Worm (Caenorhabditis elegans) whole organism, L2 larva: Measurements from ENCODE around the gene sri-46.

Experiments
- C34F6.9 ChIP-seq: fragments of 150-350 bp; optimal IDR thresholded peaks from 2 replicates; lab custom pipeline; 2014; ENCODE audit warnings: missing biosample characterization, missing genetic modification characterization
- Y55F3AM.14 ChIP-seq: fragments of 200-800 bp; sonication (Bioruptor generic); optimal IDR thresholded peaks from 2 replicates; lab custom pipeline; 2018; ENCODE audit warnings: mild to moderate bottlenecking, missing genetic modification characterization, missing compliant biosample characterization
- ZK546.5 ChIP-seq: sonication (generic microtip); optimal IDR thresholded peaks from 2 replicates; lab custom pipeline; 2017; ENCODE audit warnings: missing biosample characterization, missing genetic modification characterization
- alr-1 ChIP-seq: fragments of 150-350 bp; optimal IDR thresholded peaks from 2 replicates; lab custom pipeline; 2014; ENCODE audit warnings: missing biosample characterization, missing genetic modification characterization
- aly-2 ChIP-seq: fragments of 150-350 bp; optimal IDR thresholded peaks from 2 replicates; lab custom pipeline; 2014; ENCODE audit warnings: missing biosample characterization, missing genetic modification characterization
- ama-1 ChIP-seq: fragments of 150-350 bp; optimal IDR thresholded peaks from 2 replicates; lab custom pipeline; 2018; ENCODE audit warnings: inconsistent platforms
- blmp-1 ChIP-seq: sonication (generic microtip); optimal IDR thresholded peaks from 2 replicates; lab custom pipeline; 2017; ENCODE audit warnings: missing genetic modification characterization, mild to moderate bottlenecking, missing compliant biosample characterization, antibody characterized with exemption, moderate library complexity; ENCODE audit not compliant: insufficient read depth
- ceh-82 ChIP-seq: fragments of 150-350 bp; optimal IDR thresholded peaks from 2 replicates; lab custom pipeline; 2014; ENCODE audit warnings: missing biosample characterization, missing genetic modification characterization
- crh-2 ChIP-seq: sonication (generic microtip); optimal IDR thresholded peaks from 2 replicates; lab custom pipeline; 2017; ENCODE audit warnings: missing biosample characterization, missing genetic modification characterization
- egl-27 ChIP-seq: sonication (generic microtip); optimal IDR thresholded peaks from 3 replicates; lab custom pipeline; 2017; ENCODE audit warnings: missing biosample characterization, missing genetic modification reagents, missing genetic modification characterization
- elt-1 ChIP-seq: fragments of 150-350 bp; optimal IDR thresholded peaks from 2 replicates; lab custom pipeline; 2014; ENCODE audit warnings: missing biosample characterization, missing genetic modification characterization
- fos-1 ChIP-seq: fragments of 150-350 bp; optimal IDR thresholded peaks from 2 replicates; lab custom pipeline; 2014; ENCODE audit warnings: missing biosample characterization, missing genetic modification characterization
- gmeb-1 ChIP-seq: fragments of 150-350 bp; optimal IDR thresholded peaks from 2 replicates; lab custom pipeline; 2014; ENCODE audit warnings: missing biosample characterization, missing genetic modification characterization
- lin-11 ChIP-seq: fragments of 150-350 bp; sonication (generic microtip); optimal IDR thresholded peaks from 2 replicates; lab custom pipeline; 2014; ENCODE audit warnings: missing biosample characterization, missing genetic modification characterization, inconsistent platforms, mixed read lengths
- lsy-2 ChIP-seq, 2 experiments: fragments of 150-350 bp in 1 of 2; sonication (generic microtip) in 1 of 2; optimal IDR thresholded peaks; 2 replicates each; lab custom pipeline; 2014 to 2017; ENCODE audit warnings: missing biosample characterization in 2 of 2, missing genetic modification characterization in 2 of 2
- mab-5 ChIP-seq: fragments of 150-350 bp; optimal IDR thresholded peaks from 2 replicates; lab custom pipeline; 2014; ENCODE audit warnings: missing biosample characterization, missing genetic modification characterization
- mbf-1 ChIP-seq: sonication (generic microtip); optimal IDR thresholded peaks from 2 replicates; lab custom pipeline; 2017; ENCODE audit warnings: missing biosample characterization, missing genetic modification characterization
- mdl-1 ChIP-seq, 2 experiments: fragments of 150-350 bp in 1 of 2; sonication (generic microtip) in 1 of 2; optimal IDR thresholded peaks; 2 replicates each; lab custom pipeline; 2017; ENCODE audit warnings: missing biosample characterization in 2 of 2, missing genetic modification characterization in 2 of 2
- nhr-11 ChIP-seq: fragments of 150-350 bp; optimal IDR thresholded peaks from 2 replicates; lab custom pipeline; 2014; ENCODE audit warnings: missing biosample characterization, missing genetic modification characterization
- nhr-12 ChIP-seq: fragments of 150-350 bp; optimal IDR thresholded peaks from 2 replicates; lab custom pipeline; 2014; ENCODE audit warnings: missing biosample characterization, missing genetic modification characterization
- nhr-129 ChIP-seq: fragments of 150-350 bp; optimal IDR thresholded peaks from 2 replicates; lab custom pipeline; 2014; ENCODE audit warnings: missing biosample characterization, missing genetic modification characterization
- nhr-21 ChIP-seq: fragments of 150-350 bp; optimal IDR thresholded peaks from 2 replicates; lab custom pipeline; 2014; ENCODE audit warnings: missing biosample characterization, missing genetic modification characterization
- nhr-23 ChIP-seq: fragments of 150-350 bp; optimal IDR thresholded peaks from 2 replicates; lab custom pipeline; 2014; ENCODE audit warnings: missing biosample characterization, missing genetic modification reagents, missing genetic modification characterization
- nhr-237 ChIP-seq: fragments of 150-350 bp; optimal IDR thresholded peaks from 2 replicates; lab custom pipeline; 2014; ENCODE audit warnings: missing biosample characterization, missing genetic modification characterization
- nhr-25 ChIP-seq: fragments of 150-350 bp; sonication (generic microtip); optimal IDR thresholded peaks from 3 replicates; lab custom pipeline; 2014; ENCODE audit warnings: missing biosample characterization, missing genetic modification characterization
- nhr-6 ChIP-seq: fragments of 150-350 bp; optimal IDR thresholded peaks from 2 replicates; lab custom pipeline; 2014; ENCODE audit warnings: missing biosample characterization, missing genetic modification characterization
- nhr-77 ChIP-seq: fragments of 150-350 bp; optimal IDR thresholded peaks from 2 replicates; lab custom pipeline; 2014; ENCODE audit warnings: missing biosample characterization, missing genetic modification characterization
- peb-1 ChIP-seq: fragments of 150-350 bp; optimal IDR thresholded peaks from 2 replicates; lab custom pipeline; 2014; ENCODE audit warnings: missing biosample characterization, missing genetic modification characterization
- sem-4 ChIP-seq: fragments of 150-350 bp; optimal IDR thresholded peaks from 2 replicates; lab custom pipeline; 2014; ENCODE audit warnings: missing biosample characterization, missing genetic modification reagents, missing genetic modification characterization
- skn-1 ChIP-seq: sonication (generic microtip); optimal IDR thresholded peaks from 2 replicates; lab custom pipeline; 2017; ENCODE audit warnings: missing biosample characterization, missing genetic modification characterization
- sma-3 ChIP-seq: sonication (generic microtip); optimal IDR thresholded peaks from 2 replicates; lab custom pipeline; 2016; ENCODE audit warnings: missing genetic modification reagents, missing genetic modification characterization, missing compliant biosample characterization
- sma-9 ChIP-seq, 2 experiments: fragments of 150-350 bp in 1 of 2; sonication (generic microtip) in 1 of 2; optimal IDR thresholded peaks; 2 replicates each; lab custom pipeline; 2014 to 2016; ENCODE audit warnings: missing genetic modification characterization in 2 of 2, mild to moderate bottlenecking in 1 of 2, missing biosample characterization in 1 of 2, missing compliant biosample characterization in 1 of 2, missing genetic modification reagents in 1 of 2, moderate library complexity in 1 of 2
- snpc-4 ChIP-seq: fragments of 150-350 bp; optimal IDR thresholded peaks from 2 replicates; lab custom pipeline; 2014; ENCODE audit warnings: missing biosample characterization, missing genetic modification characterization
- unc-55 ChIP-seq: fragments of 150-350 bp; sonication (generic microtip); optimal IDR thresholded peaks from 3 replicates; lab custom pipeline; 2014; ENCODE audit warnings: missing biosample characterization, missing genetic modification reagents, missing genetic modification characterization
- unc-62 ChIP-seq: fragments of 150-350 bp; optimal IDR thresholded peaks from 2 replicates; lab custom pipeline; 2014; ENCODE audit warnings: missing biosample characterization, missing genetic modification reagents, missing genetic modification characterization
- zag-1 ChIP-seq: fragments of 150-350 bp; optimal IDR thresholded peaks from 2 replicates; lab custom pipeline; 2014; ENCODE audit warnings: missing biosample characterization, missing genetic modification characterization

sri-46 gene

DNA sequence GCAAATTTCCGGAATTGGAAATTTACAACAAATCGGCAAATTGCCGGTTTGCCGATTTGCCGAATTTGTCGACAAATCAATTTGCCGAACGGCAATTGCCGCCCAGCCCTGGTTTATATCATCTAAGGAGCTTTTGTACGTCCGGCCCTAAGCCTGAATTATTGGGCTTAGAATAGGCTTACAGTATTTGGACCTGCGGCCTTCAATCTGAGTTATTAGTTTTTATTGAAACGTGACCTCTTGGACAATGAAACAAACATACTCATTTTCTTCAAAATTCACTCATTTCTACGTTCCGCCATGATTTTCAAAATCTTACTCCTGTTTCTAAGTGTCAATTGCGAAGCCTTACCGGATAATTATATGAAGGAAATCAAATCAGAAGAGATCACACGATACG, 4.4 kb upstream of the sri-46 start, which contains the start of gene Y39F10C.1:
Y39F10C.1 (plus strand) TSS at position 301 of the 400 bp plus-strand sequence.
- TF ChIP-seq skn-1 (no peak), sma-3 (GFP tag; lab: Kevin White, UChicago) (no peak), sma-9 (GFP tag; optimal IDR thresholded peaks at IDR 0.05; lab: Kevin White, UChicago) (no peak), sma-9 (tag; optimal IDR thresholded peaks at IDR 0.05; lab: Kevin White, UChicago) (no peak), egl-27 (tag; lab: Kevin White, UChicago) (no peak), nhr-237 (tag; lab: Kevin White, UChicago) (no peak), unc-55 (GFP tag; lab: Kevin White, UChicago) (no peak), nhr-77 (tag; lab: Kevin White, UChicago) (no peak)

DNA sequence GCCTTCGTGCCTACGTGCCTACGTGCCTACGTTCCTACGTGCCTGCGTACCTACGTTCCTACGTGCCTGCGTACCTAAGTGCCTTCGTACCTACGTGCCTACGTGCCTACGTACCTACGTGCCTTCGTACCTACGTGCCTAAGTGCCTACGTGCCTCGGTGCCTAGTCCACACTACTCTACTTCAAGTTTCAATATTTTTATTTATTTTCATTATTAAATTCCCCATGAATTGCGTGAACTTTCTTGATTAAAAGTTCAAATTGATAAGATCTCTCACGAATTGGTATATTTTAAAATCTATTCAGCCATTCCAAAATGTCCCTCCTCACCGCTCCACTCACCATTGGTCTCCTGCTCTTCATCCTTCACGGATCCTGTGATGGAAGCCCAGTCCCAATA, 3.2 kb upstream of the sri-46 start, which contains the start of gene Y39F10C.3:
Y39F10C.3 (plus strand) TSS at position 301 of the 400 bp plus-strand sequence.
- TF ChIP-seq zag-1 (tag; lab: Kevin White, UChicago) (no peak), ama-1 (lab: Kevin White, UChicago) (no peak), unc-62 (GFP tag; lab: Kevin White, UChicago) (no peak), elt-1 (tag; lab: Kevin White, UChicago) (no peak), C34F6.9 (tag; lab: Kevin White, UChicago) (no peak), blmp-1 (tag; lab: Kevin White, UChicago) (no peak), sem-4 (no peak), skn-1 (no peak), snpc-4 (tag; lab: Kevin White, UChicago) (no peak), mab-5 (tag; lab: Kevin White, UChicago) (no peak), fos-1 (tag; lab: Kevin White, UChicago) (no peak), nhr-129 (tag; lab: Kevin White, UChicago) (no peak), egl-27 (tag; lab: Kevin White, UChicago) (no peak), ZK546.5 (tag; lab: Kevin White, UChicago) (no peak), gmeb-1 (no peak), aly-2 (tag; lab: Kevin White, UChicago) (no peak), nhr-12 (tag; lab: Kevin White, UChicago) (no peak)

DNA sequence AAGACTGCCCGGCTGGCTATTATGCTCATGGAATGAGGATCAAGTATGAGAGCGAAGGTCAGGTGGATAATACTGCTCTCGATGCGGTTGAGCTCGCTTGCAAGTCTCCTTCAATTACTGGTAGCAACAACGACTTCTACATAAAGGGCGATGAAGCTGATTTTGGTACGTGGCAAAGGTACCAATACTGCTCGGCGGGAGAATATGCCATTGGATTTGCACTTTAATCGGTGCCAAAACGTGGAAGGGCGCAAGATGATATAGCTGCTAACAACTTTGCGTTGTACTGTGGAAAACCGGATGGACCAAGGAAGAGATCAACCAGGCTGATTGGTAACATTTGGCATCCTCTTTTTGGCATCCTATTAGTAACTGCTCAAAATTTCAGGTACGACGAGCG, 3.1 kb downstream of the sri-46 start:
- no peak for TF ChIP-seq mab-5 (tag; lab: Kevin White, UChicago)
- TF ChIP-seq ceh-82 (tag; lab: Kevin White, UChicago), result no peak
- TF ChIP-seq ZK546.5 (tag; lab: Kevin White, UChicago), result no peak
- no peak for TF ChIP-seq nhr-25 (tag; lab: Kevin White, UChicago)
- TF ChIP-seq sma-9 (GFP tag; optimal IDR thresholded peaks at IDR 0.05; lab: Kevin White, UChicago), result no peak
- no peak for TF ChIP-seq sma-9 (tag; optimal IDR thresholded peaks at IDR 0.05; lab: Kevin White, UChicago)
- no peak for TF ChIP-seq egl-27 (tag; lab: Kevin White, UChicago)
- TF ChIP-seq nhr-77 (tag; lab: Kevin White, UChicago), result no peak

DNA sequence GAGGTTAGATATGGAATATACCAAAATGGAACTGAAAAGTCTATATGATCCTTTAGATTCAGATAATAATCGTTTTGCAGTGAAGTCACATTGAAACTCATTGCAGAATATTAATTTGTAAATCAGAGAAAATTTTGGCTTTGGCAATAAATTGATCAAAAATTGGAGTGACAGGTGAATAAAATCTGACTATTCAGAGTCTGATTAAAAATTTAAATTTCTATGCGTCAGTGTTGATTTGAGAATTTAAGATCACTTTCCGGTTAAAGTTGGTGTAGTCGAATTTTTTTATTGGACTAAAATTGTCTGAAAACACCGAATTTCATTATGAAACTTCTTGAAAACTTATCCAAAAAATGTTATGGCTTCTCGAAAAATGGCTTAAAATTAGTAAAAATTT, 9.2 kb downstream of the sri-46 start, which contains the start of gene sri-45:
sri-45 (minus strand) TSS at position 101 of the 400 bp plus-strand sequence.
- TF ChIP-seq nhr-23 (tag; lab: Kevin White, UChicago) (no peak), lin-11 (tag; lab: Kevin White, UChicago) (no peak), nhr-6 (tag; lab: Kevin White, UChicago) (no peak), nhr-25 (tag; lab: Kevin White, UChicago) (no peak), peb-1 (no peak), sma-9 (GFP tag; optimal IDR thresholded peaks at IDR 0.05; lab: Kevin White, UChicago) (no peak), sma-9 (tag; optimal IDR thresholded peaks at IDR 0.05; lab: Kevin White, UChicago) (no peak), nhr-12 (tag; lab: Kevin White, UChicago) (no peak), nhr-21 (tag; lab: Kevin White, UChicago) (no peak), mdl-1 (tag; optimal IDR thresholded peaks at IDR 0.05; lab: Kevin White, UChicago) (no peak), nhr-129 (tag; lab: Kevin White, UChicago) (no peak), mab-5 (tag; lab: Kevin White, UChicago) (no peak)

- TF ChIP-seq skn-1, result no peak
- no peak for TF ChIP-seq mbf-1 (tag; lab: Kevin White, UChicago)
- no peak for TF ChIP-seq nhr-11
- TF ChIP-seq ama-1 (lab: Kevin White, UChicago), result no peak
- no peak for TF ChIP-seq lsy-2 (tag; optimal IDR thresholded peaks at IDR 0.05; lab: Kevin White, UChicago)
- no peak for TF ChIP-seq Y55F3AM.14
- TF ChIP-seq mdl-1 (tag; optimal IDR thresholded peaks at IDR 0.05; lab: Kevin White, UChicago), result no peak
- no peak for TF ChIP-seq unc-62 (GFP tag; lab: Kevin White, UChicago)
- no peak for TF ChIP-seq blmp-1 (tag; lab: Kevin White, UChicago)
- no peak for TF ChIP-seq alr-1 (tag; lab: Kevin White, UChicago)
- no peak for TF ChIP-seq sma-3 (GFP tag; lab: Kevin White, UChicago)
- no peak for TF ChIP-seq zag-1 (tag; lab: Kevin White, UChicago)
- no peak for TF ChIP-seq crh-2
- TF ChIP-seq gmeb-1, result no peak
- no peak for TF ChIP-seq peb-1
- TF ChIP-seq, all 48 proteins: peak for 0
Observed at ce11 chrII:658369-658768, 12.6 kb downstream of the sri-46 start, which contains the start of gene sdz-24. TSS of gene sdz-24 (plus strand) at chrII:658669.
